Worm (Caenorhabditis elegans) whole organism, young adult: ENCODE data around the gene C18G1.6.

Experiments
- K12H6.12 ChIP-seq: fragments of 200-800 bp; sonication (Bioruptor generic); optimal IDR thresholded peaks from 2 replicates; lab custom pipeline; 2018; ENCODE audit warnings: mild to moderate bottlenecking, missing genetic modification characterization, missing compliant biosample characterization
- Y53F4B.3 ChIP-seq: fragments of 200-800 bp; sonication (Bioruptor generic); IDR thresholded peaks from 2 replicates; pipeline ENCODE4 v1.3.6; 2022; ENCODE audit warnings: missing genetic modification reagents, missing genetic modification characterization, missing compliant biosample characterization
- ama-1 ChIP-seq, 3 experiments: fragments of 150-350 bp in 1 of 3; sonication (generic microtip) in 2 of 3; optimal IDR thresholded peaks; 2 replicates each; lab custom pipeline; 2014 to 2018; ENCODE audit warnings: missing biosample characterization in 2 of 3, missing genetic modification characterization in 2 of 3, missing genetic modification reagents in 2 of 3
- aptf-3 ChIP-seq: fragments of 200-800 bp; sonication (Bioruptor generic); IDR thresholded peaks from 2 replicates; pipeline ENCODE4 v1.3.6; 2022; ENCODE audit warnings: missing genetic modification characterization, missing compliant biosample characterization
- madf-10 ChIP-seq: sonication (generic microtip); optimal IDR thresholded peaks from 2 replicates; lab custom pipeline; 2016; ENCODE audit warnings: mild to moderate bottlenecking, missing genetic modification characterization, missing compliant biosample characterization
- nhr-179 ChIP-seq: sonication (generic microtip); optimal IDR thresholded peaks from 2 replicates; lab custom pipeline; 2016; ENCODE audit warnings: mild to moderate bottlenecking, missing genetic modification characterization, missing compliant biosample characterization
- zfh-2 ChIP-seq: fragments of 200-800 bp; sonication (Bioruptor generic); conservative IDR thresholded peaks from 2 replicates; pipeline ENCODE4 v1.3.6; 2022; ENCODE audit warnings: missing genetic modification reagents, missing genetic modification characterization, missing compliant biosample characterization
- ztf-28 ChIP-seq: fragments of 200-800 bp; sonication (Bioruptor generic); IDR thresholded peaks from 2 replicates; pipeline ENCODE4 v1.3.6; 2022; ENCODE audit warnings: missing genetic modification reagents, missing genetic modification characterization, missing compliant biosample characterization

DNA sequence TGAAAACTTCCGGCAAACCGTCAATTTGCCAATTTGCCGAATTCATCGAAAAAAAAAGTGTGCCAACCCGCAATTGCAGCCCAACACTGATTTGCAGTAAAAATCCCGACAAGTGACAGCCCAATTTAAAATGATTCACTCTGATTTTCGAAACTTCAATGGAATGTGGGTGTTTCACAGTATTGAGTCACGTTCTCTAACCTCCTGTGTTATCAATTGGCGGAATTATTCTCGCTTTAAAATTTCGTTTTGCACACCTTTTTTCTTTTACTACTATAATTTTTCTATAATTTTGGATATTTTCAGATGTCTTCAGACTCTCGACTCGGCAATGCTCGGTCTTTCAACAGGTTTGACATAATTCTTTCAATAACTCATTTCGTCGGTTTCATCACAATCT lies 28.1 kb upstream of the C18G1.6 start, which contains the start of gene F39G3.5:
- TF ChIP-seq zfh-2 (GFP tag; lab: Robert Waterston, UW) (no peak), madf-10 (tag; lab: Kevin White, UChicago) (no peak), K12H6.12 (no peak), nhr-179 (tag; lab: Kevin White, UChicago) (no peak), aptf-3 (GFP tag; lab: Robert Waterston, UW) (no peak), ztf-28 (no peak), ama-1 (optimal IDR thresholded peaks at IDR 0.05; lab: Kevin White, UChicago) (no peak), ama-1 (GFP tag; optimal IDR thresholded peaks at IDR 0.05; lab: Kevin White, UChicago) (no peak), Y53F4B.3 (no peak)
